Worm (Caenorhabditis elegans): Measurements from ENCODE around the gene xbx-6.

ce11 chrV:9666394-9666793, 36.5 kb upstream of the xbx-6 start, which contains the start of gene ZK287.1:
- TF ChIP-seq ztf-4 (tag; optimal IDR thresholded peaks at IDR 0.05) (no peak), ceh-82 (tag; optimal IDR thresholded peaks at IDR 0.05) (no peak), R02D3.7 (tag; optimal IDR thresholded peaks at IDR 0.05) (no peak), blmp-1 (tag; optimal IDR thresholded peaks at IDR 0.05; ENCODE audit: insufficient read depth) (no peak)
